Worm (Caenorhabditis elegans) whole organism, L2 larva: Measurements from ENCODE around the gene nhr-120.

Experiments used
- aly-2 ChIP-seq: fragments of 150-350 bp; optimal IDR thresholded peaks from 2 replicates; lab custom pipeline; 2014; ENCODE audit warnings: missing biosample characterization, missing genetic modification characterization
- ama-1 ChIP-seq: fragments of 150-350 bp; optimal IDR thresholded peaks from 2 replicates; lab custom pipeline; 2018; ENCODE audit warnings: inconsistent platforms
- ceh-16 ChIP-seq: fragments of 150-350 bp; optimal IDR thresholded peaks from 2 replicates; lab custom pipeline; 2014; ENCODE audit warnings: missing biosample characterization, missing genetic modification characterization
- dmd-4 ChIP-seq: sonication (generic microtip); optimal IDR thresholded peaks from 2 replicates; lab custom pipeline; 2017; ENCODE audit warnings: missing biosample characterization, missing genetic modification characterization
- mdl-1 ChIP-seq, 2 experiments: fragments of 150-350 bp in 1 of 2; sonication (generic microtip) in 1 of 2; optimal IDR thresholded peaks; 2 replicates each; lab custom pipeline; 2017; ENCODE audit warnings: missing biosample characterization in 2 of 2, missing genetic modification characterization in 2 of 2
- nhr-12 ChIP-seq: fragments of 150-350 bp; optimal IDR thresholded peaks from 2 replicates; lab custom pipeline; 2014; ENCODE audit warnings: missing biosample characterization, missing genetic modification characterization
- unc-39 ChIP-seq: fragments of 150-350 bp; optimal IDR thresholded peaks from 2 replicates; lab custom pipeline; 2014; ENCODE audit warnings: missing biosample characterization, missing genetic modification characterization
- zag-1 ChIP-seq: fragments of 150-350 bp; optimal IDR thresholded peaks from 2 replicates; lab custom pipeline; 2014; ENCODE audit warnings: missing biosample characterization, missing genetic modification characterization

- TF ChIP-seq mdl-1 (tag; optimal IDR thresholded peaks at IDR 0.05; lab: Kevin White, UChicago) (no peak), ama-1 (lab: Kevin White, UChicago) (no peak), unc-39 (tag; lab: Kevin White, UChicago) (no peak), nhr-12 (tag; lab: Kevin White, UChicago) (no peak), aly-2 (tag; lab: Kevin White, UChicago) (no peak), dmd-4 (tag; lab: Kevin White, UChicago) (no peak), ceh-16 (no peak), zag-1 (tag; lab: Kevin White, UChicago) (no peak)
Measured at ce11 chrX:6654139-6654538, 13.7 kb upstream of the nhr-120 start.
